Worm (Caenorhabditis elegans) whole organism, young adult: Measurements from ENCODE around the gene bath-27.

Source experiments
- F33H1.4 ChIP-seq: fragments of 200-800 bp; sonication (Bioruptor generic); IDR thresholded peaks from 2 replicates; pipeline ENCODE4 v1.3.6; 2022; ENCODE audit warnings: missing genetic modification reagents, missing genetic modification characterization, missing compliant biosample characterization
- F57A8.1 ChIP-seq: fragments of 200-800 bp; sonication (Bioruptor generic); optimal IDR thresholded peaks from 2 replicates; lab custom pipeline; 2018; ENCODE audit warnings: mild to moderate bottlenecking, missing genetic modification characterization, moderate library complexity, missing compliant biosample characterization
- F57C9.4 ChIP-seq: sonication (generic microtip); optimal IDR thresholded peaks from 2 replicates; lab custom pipeline; 2017; ENCODE audit warnings: mild to moderate bottlenecking, missing genetic modification characterization, missing compliant biosample characterization
- K11D2.4 ChIP-seq: fragments of 200-800 bp; sonication (Bioruptor generic); IDR thresholded peaks from 2 replicates; pipeline ENCODE4 v1.3.6; 2022; ENCODE audit warnings: missing genetic modification reagents, missing genetic modification characterization, missing compliant biosample characterization
- T07F8.4 ChIP-seq: sonication (generic microtip); optimal IDR thresholded peaks from 2 replicates; lab custom pipeline; 2016; ENCODE audit warnings: mild to moderate bottlenecking, missing genetic modification characterization, moderate library complexity, missing compliant biosample characterization
- Y53F4B.3 ChIP-seq: fragments of 200-800 bp; sonication (Bioruptor generic); IDR thresholded peaks from 2 replicates; pipeline ENCODE4 v1.3.6; 2022; ENCODE audit warnings: missing genetic modification reagents, missing genetic modification characterization, missing compliant biosample characterization
- Y53G8AR.9 ChIP-seq: fragments of 200-800 bp; sonication (Bioruptor generic); conservative IDR thresholded peaks from 2 replicates; pipeline ENCODE4 v1.3.6; 2022; ENCODE audit warnings: missing genetic modification reagents, missing genetic modification characterization, missing compliant biosample characterization
- ama-1 ChIP-seq, 3 experiments: fragments of 150-350 bp in 1 of 3; sonication (generic microtip) in 2 of 3; optimal IDR thresholded peaks; 2 replicates each; lab custom pipeline; 2014 to 2018; ENCODE audit warnings: missing biosample characterization in 2 of 3, missing genetic modification characterization in 2 of 3, missing genetic modification reagents in 2 of 3
- attf-5 ChIP-seq: fragments of 200-800 bp; sonication (Bioruptor generic); optimal IDR thresholded peaks from 2 replicates; lab custom pipeline; 2018; ENCODE audit warnings: mild to moderate bottlenecking, missing genetic modification characterization, missing compliant biosample characterization
- bed-2 ChIP-seq: fragments of 200-800 bp; sonication (Bioruptor generic); IDR thresholded peaks from 2 replicates; pipeline ENCODE4 v1.3.6; 2022; ENCODE audit warnings: missing genetic modification reagents, missing genetic modification characterization, missing compliant biosample characterization
- ceh-100 ChIP-seq: fragments of 200-800 bp; sonication (Bioruptor generic); IDR thresholded peaks from 2 replicates; pipeline ENCODE4 v1.3.6; 2022; ENCODE audit warnings: missing genetic modification reagents, missing genetic modification characterization, missing compliant biosample characterization
- ceh-79 ChIP-seq: sonication (generic microtip); optimal IDR thresholded peaks from 2 replicates; lab custom pipeline; 2017; ENCODE audit warnings: mild to moderate bottlenecking, missing genetic modification characterization, missing compliant biosample characterization
- dpff-1 ChIP-seq: sonication (generic microtip); optimal IDR thresholded peaks from 2 replicates; lab custom pipeline; 2017; ENCODE audit warnings: mild to moderate bottlenecking, missing genetic modification characterization, missing compliant biosample characterization
- ets-4 ChIP-seq: fragments of 200-800 bp; sonication (Bioruptor generic); optimal IDR thresholded peaks from 2 replicates; lab custom pipeline; 2018; ENCODE audit warnings: mild to moderate bottlenecking, missing genetic modification characterization, missing compliant biosample characterization
- hlh-26 ChIP-seq: fragments of 200-800 bp; sonication (Bioruptor generic); conservative IDR thresholded peaks from 2 replicates; pipeline ENCODE4 v1.3.6; 2022; ENCODE audit warnings: missing genetic modification reagents, missing genetic modification characterization, missing compliant biosample characterization
- hmg-1.2 ChIP-seq: fragments of 200-800 bp; sonication (Bioruptor generic); IDR thresholded peaks from 2 replicates; pipeline ENCODE4 v1.3.6; 2022; ENCODE audit warnings: missing genetic modification reagents, missing genetic modification characterization, missing compliant biosample characterization
- hmg-20 ChIP-seq: fragments of 200-800 bp; sonication (Bioruptor generic); IDR thresholded peaks from 2 replicates; pipeline ENCODE4 v1.3.6; 2022; ENCODE audit warnings: missing genetic modification reagents, missing genetic modification characterization, missing compliant biosample characterization
- hsf-1 ChIP-seq: fragments of 200-800 bp; sonication (Bioruptor generic); IDR thresholded peaks from 2 replicates; pipeline ENCODE4 v1.3.6; 2022; ENCODE audit warnings: missing genetic modification reagents, missing genetic modification characterization, missing compliant biosample characterization
- lag-1 ChIP-seq: fragments of 200-800 bp; sonication (Bioruptor generic); IDR thresholded peaks from 2 replicates; pipeline ENCODE4 v1.3.6; 2022; ENCODE audit warnings: missing genetic modification reagents, missing genetic modification characterization, missing compliant biosample characterization
- lin-54 ChIP-seq: fragments of 200-800 bp; sonication (Bioruptor generic); optimal IDR thresholded peaks from 2 replicates; lab custom pipeline; 2018; ENCODE audit warnings: mild to moderate bottlenecking, missing genetic modification characterization, missing compliant biosample characterization
- lir-1 ChIP-seq: fragments of 200-800 bp; sonication (Bioruptor generic); conservative IDR thresholded peaks from 2 replicates; pipeline ENCODE4 v1.3.6; 2022; ENCODE audit warnings: missing genetic modification reagents, missing genetic modification characterization, missing compliant biosample characterization
- lsy-27 ChIP-seq: sonication (generic microtip); optimal IDR thresholded peaks from 2 replicates; lab custom pipeline; 2017; ENCODE audit warnings: missing genetic modification characterization, mild to moderate bottlenecking, missing compliant biosample characterization, antibody characterized with exemption, missing genotype, borderline replicate concordance; ENCODE audit not compliant: insufficient read depth
- madf-10 ChIP-seq: sonication (generic microtip); optimal IDR thresholded peaks from 2 replicates; lab custom pipeline; 2016; ENCODE audit warnings: mild to moderate bottlenecking, missing genetic modification characterization, missing compliant biosample characterization
- madf-8 ChIP-seq: fragments of 200-800 bp; sonication (Bioruptor generic); conservative IDR thresholded peaks from 2 replicates; pipeline ENCODE4 v1.3.6; 2022; ENCODE audit warnings: missing genetic modification reagents, missing genetic modification characterization, missing compliant biosample characterization
- nfyb-1 ChIP-seq: fragments of 200-800 bp; sonication (Bioruptor generic); IDR thresholded peaks from 2 replicates; pipeline ENCODE4 v1.3.6; 2022; ENCODE audit warnings: missing genetic modification reagents, missing genetic modification characterization, missing compliant biosample characterization
- nhr-27 ChIP-seq: fragments of 200-800 bp; sonication (Bioruptor generic); optimal IDR thresholded peaks from 2 replicates; lab custom pipeline; 2018; ENCODE audit warnings: mild to moderate bottlenecking, missing genetic modification characterization, moderate library complexity, missing compliant biosample characterization
- rcor-1 ChIP-seq: fragments of 200-800 bp; sonication (Bioruptor generic); IDR thresholded peaks from 2 replicates; pipeline ENCODE4 v1.3.6; 2022; ENCODE audit warnings: missing genetic modification reagents, missing genetic modification characterization, missing compliant biosample characterization
- sea-2 ChIP-seq: fragments of 200-800 bp; sonication (Bioruptor generic); IDR thresholded peaks from 2 replicates; pipeline ENCODE4 v1.3.6; 2022; ENCODE audit warnings: missing genetic modification characterization, missing compliant biosample characterization
- snpc-3.4 ChIP-seq: sonication (generic microtip); optimal IDR thresholded peaks from 2 replicates; lab custom pipeline; 2017; ENCODE audit warnings: missing genetic modification characterization, mild to moderate bottlenecking, missing compliant biosample characterization, antibody characterized with exemption, moderate library complexity, missing genotype, missing genetic modification reagents
- tbx-9 ChIP-seq: sonication (generic microtip); optimal IDR thresholded peaks from 2 replicates; lab custom pipeline; 2016; ENCODE audit warnings: borderline replicate concordance, missing genetic modification characterization, inconsistent platforms, missing compliant biosample characterization
- tlf-1 ChIP-seq: fragments of 200-800 bp; sonication (Bioruptor generic); optimal IDR thresholded peaks from 2 replicates; lab custom pipeline; 2018; ENCODE audit warnings: mild to moderate bottlenecking, missing genetic modification characterization, missing compliant biosample characterization
- zfh-2 ChIP-seq: fragments of 200-800 bp; sonication (Bioruptor generic); conservative IDR thresholded peaks from 2 replicates; pipeline ENCODE4 v1.3.6; 2022; ENCODE audit warnings: missing genetic modification reagents, missing genetic modification characterization, missing compliant biosample characterization
- ztf-18 ChIP-seq: sonication (generic microtip); optimal IDR thresholded peaks from 2 replicates; lab custom pipeline; 2016; ENCODE audit warnings: missing genotype, mild to moderate bottlenecking, missing genetic modification characterization, missing compliant biosample characterization
- ztf-25 ChIP-seq: fragments of 200-800 bp; sonication (Bioruptor generic); IDR thresholded peaks from 2 replicates; pipeline ENCODE4 v1.3.6; 2022; ENCODE audit warnings: missing genetic modification reagents, missing genetic modification characterization, missing compliant biosample characterization
- ztf-3 ChIP-seq: fragments of 200-800 bp; sonication (Bioruptor generic); optimal IDR thresholded peaks from 2 replicates; lab custom pipeline; 2018; ENCODE audit warnings: mild to moderate bottlenecking, missing genetic modification characterization, missing compliant biosample characterization
- ztf-6 ChIP-seq: fragments of 200-800 bp; sonication (Bioruptor generic); IDR thresholded peaks from 2 replicates; pipeline ENCODE4 v1.3.6; 2022; ENCODE audit warnings: missing genetic modification reagents, missing genetic modification characterization, missing compliant biosample characterization

Gene bath-27

ce11 chrII:3371010-3371409, 12.1 kb downstream of the bath-27 start, which contains the start of gene bath-23:
Gene bath-23, plus strand, starts transcription at chrII:3371310.
- TF ChIP-seq K11D2.4 (GFP tag; lab: Robert Waterston, UW) = no peak
- no peak for TF ChIP-seq ztf-18 (tag; lab: Kevin White, UChicago)
- no peak for TF ChIP-seq nfyb-1
- TF ChIP-seq hlh-26 (GFP tag; lab: Robert Waterston, UW) = no peak
- TF ChIP-seq madf-10 (tag; lab: Kevin White, UChicago) = no peak
- no peak for TF ChIP-seq lsy-27 (tag; lab: Kevin White, UChicago)
- TF ChIP-seq F57A8.1 (GFP tag; lab: Kevin White, UChicago) = no peak
- no peak for TF ChIP-seq lin-54 (GFP tag; lab: Kevin White, UChicago)
- TF ChIP-seq ztf-6 (GFP tag; lab: Robert Waterston, UW) = no peak
- TF ChIP-seq snpc-3.4 (tag; lab: Kevin White, UChicago) = no peak
- no peak for TF ChIP-seq hmg-1.2 (GFP tag; lab: Robert Waterston, UW)

- TF ChIP-seq hlh-26 (GFP tag; lab: Robert Waterston, UW) = no peak
Observed at ce11 chrII:3373875-3374274, 14.9 kb downstream of the bath-27 start.

DNA sequence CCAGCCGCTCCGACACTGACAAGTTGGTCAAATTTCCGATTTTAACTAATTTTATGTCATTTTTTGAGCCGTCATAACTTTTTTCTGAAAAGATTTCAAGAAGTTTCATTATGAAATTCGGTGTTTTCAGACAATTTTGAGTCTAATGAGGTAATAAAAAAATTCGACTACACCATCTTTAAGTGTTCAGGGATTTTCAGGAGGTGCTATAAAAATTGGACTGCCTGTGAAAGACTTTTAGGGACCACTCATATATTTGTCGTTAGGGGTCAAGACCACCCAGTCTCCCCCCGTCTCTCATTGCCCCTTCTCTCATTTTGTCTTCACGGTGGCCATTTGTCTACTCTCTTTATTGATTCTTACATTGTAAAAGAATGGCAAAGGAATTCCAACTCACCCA, 15.8 kb downstream of the bath-27 start, which contains the start of gene bath-10:
Gene bath-10 (plus strand): TSS at position 301 of the 400 bp plus-strand sequence.
- TF ChIP-seq Y53F4B.3 (GFP tag; lab: Robert Waterston, UW) (no peak), attf-5 (GFP tag; lab: Kevin White, UChicago) (no peak), ceh-79 (no peak), Y53G8AR.9 (GFP tag; lab: Robert Waterston, UW) (no peak), ets-4 (no peak), zfh-2 (GFP tag; lab: Robert Waterston, UW) (no peak), hmg-20 (GFP tag; lab: Robert Waterston, UW) (no peak), tbx-9 (tag; lab: Kevin White, UChicago) (no peak), lsy-27 (tag; lab: Kevin White, UChicago) (no peak), nhr-27 (tag; lab: Kevin White, UChicago) (no peak), dpff-1 (tag; lab: Kevin White, UChicago) (no peak), F33H1.4 (no peak), madf-8 (GFP tag; lab: Robert Waterston, UW) (no peak), sea-2 (GFP tag; lab: Robert Waterston, UW) (no peak)
- TF ChIP-seq, all 124 proteins: peak for 0

DNA sequence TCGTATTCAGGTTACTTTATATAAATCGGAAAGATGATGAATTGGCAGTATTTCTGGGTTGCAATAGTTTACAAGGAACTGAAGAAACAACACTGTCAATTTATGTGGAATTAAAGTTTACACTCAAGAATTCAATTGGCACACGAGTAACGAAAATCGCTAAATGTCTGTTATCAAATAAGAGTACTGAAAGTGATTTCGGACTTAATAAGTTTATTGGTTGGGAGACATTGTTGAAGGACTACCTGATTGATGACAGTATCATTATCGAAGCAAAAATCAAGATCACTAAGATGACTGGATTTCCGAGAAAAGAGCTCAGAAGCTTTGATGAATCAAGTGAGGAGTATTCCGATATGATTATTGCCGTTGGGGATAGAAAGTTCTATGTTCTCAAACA, 16.4 kb downstream of the bath-27 start:
- TF ChIP-seq hsf-1 = no peak
- TF ChIP-seq ztf-3 (GFP tag; lab: Kevin White, UChicago) = no peak
- TF ChIP-seq F57C9.4 (tag; lab: Kevin White, UChicago) = no peak
- no peak for TF ChIP-seq rcor-1 (GFP tag; lab: Robert Waterston, UW)
- TF ChIP-seq F57A8.1 (GFP tag; lab: Kevin White, UChicago) = no peak
- TF ChIP-seq ztf-25 (GFP tag; lab: Robert Waterston, UW) = no peak
- TF ChIP-seq ceh-100 = no peak
- no peak for TF ChIP-seq bed-2 (GFP tag; lab: Robert Waterston, UW)
- no peak for TF ChIP-seq tlf-1
- no peak for TF ChIP-seq lag-1 (GFP tag; lab: Robert Waterston, UW)
- no peak for TF ChIP-seq lir-1
- no peak for TF ChIP-seq snpc-3.4 (tag; lab: Kevin White, UChicago)
- no peak for TF ChIP-seq attf-5 (GFP tag; lab: Kevin White, UChicago)
- no peak for TF ChIP-seq T07F8.4 (tag; lab: Kevin White, UChicago)
- TF ChIP-seq ama-1 (optimal IDR thresholded peaks at IDR 0.05; lab: Kevin White, UChicago) = no peak
- TF ChIP-seq ama-1 (GFP tag; optimal IDR thresholded peaks at IDR 0.05; lab: Kevin White, UChicago) = no peak
